Worm (Caenorhabditis elegans) whole organism, mixed stage, embryonic: ENCODE results near the gene F09G2.1.

Source experiments
- lin-13 ChIP-seq: fragments of 150-350 bp; optimal IDR thresholded peaks from 2 replicates; lab custom pipeline; 2014; ENCODE audit warnings: missing biosample characterization, missing genetic modification characterization
- pha-4 ChIP-seq: fragments of 150-350 bp; optimal IDR thresholded peaks from 2 replicates; lab custom pipeline; 2018; ENCODE audit warnings: missing biosample characterization, missing genetic modification reagents, missing genetic modification characterization

ce11 chrV:7198403-7198802 lies 1.6 kb upstream of the F09G2.1 start:
- TF ChIP-seq lin-13 (no peak), pha-4 (tag; lab: Kevin White, UChicago) (no peak)
